Worm (Caenorhabditis elegans) whole organism, L3 larva: ENCODE data around the gene ztf-14.

Experiments
- ZK546.5 ChIP-seq: sonication (generic microtip); optimal IDR thresholded peaks from 2 replicates; lab custom pipeline; 2017; ENCODE audit warnings: missing biosample characterization, missing genetic modification characterization
- aly-2 ChIP-seq: fragments of 150-350 bp; optimal IDR thresholded peaks from 2 replicates; lab custom pipeline; 2014; ENCODE audit warnings: missing biosample characterization, missing genetic modification characterization
- ceh-28 ChIP-seq: fragments of 150-350 bp; optimal IDR thresholded peaks from 2 replicates; lab custom pipeline; 2014; ENCODE audit warnings: missing biosample characterization, missing genetic modification reagents, missing genetic modification characterization
- ceh-82 ChIP-seq: fragments of 150-350 bp; optimal IDR thresholded peaks from 2 replicates; lab custom pipeline; 2014; ENCODE audit warnings: missing biosample characterization, missing genetic modification characterization
- ceh-9 ChIP-seq: sonication (generic microtip); optimal IDR thresholded peaks from 2 replicates; lab custom pipeline; 2018; ENCODE audit warnings: missing biosample characterization, missing genetic modification characterization
- egl-5 ChIP-seq: fragments of 150-350 bp; optimal IDR thresholded peaks from 2 replicates; lab custom pipeline; 2017; ENCODE audit warnings: missing biosample characterization, missing genetic modification reagents, missing genetic modification characterization, inconsistent platforms
- elt-1 ChIP-seq: fragments of 150-350 bp; optimal IDR thresholded peaks from 2 replicates; lab custom pipeline; 2014; ENCODE audit warnings: missing biosample characterization, missing genetic modification characterization
- elt-2 ChIP-seq: sonication (generic microtip); optimal IDR thresholded peaks from 2 replicates; lab custom pipeline; 2016; ENCODE audit warnings: missing genetic modification reagents, mild to moderate bottlenecking, missing genetic modification characterization, missing compliant biosample characterization
- eor-1 ChIP-seq, 2 experiments: fragments of 150-350 bp; optimal IDR thresholded peaks; 2 replicates each; lab custom pipeline; 2014 to 2018; ENCODE audit warnings: missing biosample characterization in 2 of 2, missing genetic modification characterization in 2 of 2
- fkh-2 ChIP-seq: fragments of 150-350 bp; optimal IDR thresholded peaks from 2 replicates; lab custom pipeline; 2014; ENCODE audit warnings: missing biosample characterization, missing genetic modification reagents, missing genetic modification characterization
- fos-1 ChIP-seq: fragments of 150-350 bp; optimal IDR thresholded peaks from 2 replicates; lab custom pipeline; 2014; ENCODE audit warnings: missing biosample characterization, missing genetic modification characterization
- jun-1 ChIP-seq: fragments of 150-350 bp; optimal IDR thresholded peaks from 2 replicates; lab custom pipeline; 2014; ENCODE audit warnings: missing biosample characterization, missing genetic modification reagents, missing genetic modification characterization
- lin-39 ChIP-seq: fragments of 150-350 bp; optimal IDR thresholded peaks from 2 replicates; lab custom pipeline; 2018; ENCODE audit warnings: missing biosample characterization, missing genetic modification reagents, missing genetic modification characterization
- lsy-12 ChIP-seq: sonication (generic microtip); optimal IDR thresholded peaks from 2 replicates; lab custom pipeline; 2016; ENCODE audit warnings: mild to moderate bottlenecking, missing genetic modification characterization, missing compliant biosample characterization
- mdl-1 ChIP-seq: fragments of 150-350 bp; optimal IDR thresholded peaks from 2 replicates; lab custom pipeline; 2014; ENCODE audit warnings: missing biosample characterization, missing genetic modification characterization
- mml-1 ChIP-seq: fragments of 150-350 bp; sonication (generic microtip); optimal IDR thresholded peaks from 3 replicates; lab custom pipeline; 2014; ENCODE audit warnings: missing biosample characterization, missing genetic modification characterization
- nfya-1 ChIP-seq: sonication (generic microtip); optimal IDR thresholded peaks from 2 replicates; lab custom pipeline; 2017; ENCODE audit warnings: missing genetic modification characterization, mild to moderate bottlenecking, missing compliant biosample characterization, antibody characterized with exemption, moderate library complexity; ENCODE audit not compliant: insufficient read depth
- nhr-23 ChIP-seq: fragments of 150-350 bp; optimal IDR thresholded peaks from 2 replicates; lab custom pipeline; 2014; ENCODE audit warnings: missing biosample characterization, missing genetic modification reagents, missing genetic modification characterization
- nhr-237 ChIP-seq: fragments of 150-350 bp; optimal IDR thresholded peaks from 2 replicates; lab custom pipeline; 2014; ENCODE audit warnings: missing biosample characterization, missing genetic modification characterization
- nhr-25 ChIP-seq: sonication (generic microtip); optimal IDR thresholded peaks from 2 replicates; lab custom pipeline; 2017; ENCODE audit warnings: missing biosample characterization, missing genetic modification characterization
- nhr-28 ChIP-seq: fragments of 150-350 bp; optimal IDR thresholded peaks from 2 replicates; lab custom pipeline; 2014; ENCODE audit warnings: missing biosample characterization, missing genetic modification characterization
- nhr-43 ChIP-seq: sonication (generic microtip); optimal IDR thresholded peaks from 2 replicates; lab custom pipeline; 2016; ENCODE audit warnings: mild to moderate bottlenecking, missing genetic modification characterization, missing compliant biosample characterization; ENCODE audit not compliant: poor library complexity, severe bottlenecking
- nhr-67 ChIP-seq: fragments of 150-350 bp; optimal IDR thresholded peaks from 2 replicates; lab custom pipeline; 2014; ENCODE audit warnings: missing biosample characterization, missing genetic modification characterization
- nhr-76 ChIP-seq: fragments of 150-350 bp; sonication (generic microtip); optimal IDR thresholded peaks from 5 replicates; lab custom pipeline; 2014; ENCODE audit warnings: missing biosample characterization, missing genetic modification characterization
- nhr-77 ChIP-seq: fragments of 150-350 bp; optimal IDR thresholded peaks from 2 replicates; lab custom pipeline; 2014; ENCODE audit warnings: missing biosample characterization, missing genetic modification characterization
- pha-4 ChIP-seq: fragments of 150-350 bp; optimal IDR thresholded peaks from 2 replicates; lab custom pipeline; 2014; ENCODE audit warnings: missing biosample characterization, missing genetic modification reagents, missing genetic modification characterization
- pqm-1 ChIP-seq: fragments of 150-350 bp; optimal IDR thresholded peaks from 2 replicates; lab custom pipeline; 2017; ENCODE audit warnings: missing biosample characterization, missing genetic modification characterization, inconsistent platforms
- skn-1 ChIP-seq: fragments of 150-350 bp; optimal IDR thresholded peaks from 2 replicates; lab custom pipeline; 2014; ENCODE audit warnings: missing biosample characterization, missing genetic modification characterization
- snpc-4 ChIP-seq: fragments of 150-350 bp; optimal IDR thresholded peaks from 2 replicates; lab custom pipeline; 2014; ENCODE audit warnings: missing biosample characterization, missing genetic modification characterization
- tbx-2 ChIP-seq: sonication (generic microtip); optimal IDR thresholded peaks from 2 replicates; lab custom pipeline; 2016; ENCODE audit warnings: mild to moderate bottlenecking, missing genetic modification characterization, missing compliant biosample characterization
- unc-62 ChIP-seq: fragments of 150-350 bp; sonication (generic microtip); optimal IDR thresholded peaks from 4 replicates; lab custom pipeline; 2014; ENCODE audit warnings: missing biosample characterization, missing genetic modification reagents, missing genetic modification characterization
- zag-1 ChIP-seq: fragments of 150-350 bp; optimal IDR thresholded peaks from 2 replicates; lab custom pipeline; 2014; ENCODE audit warnings: missing biosample characterization, missing genetic modification characterization
- ztf-4 ChIP-seq: fragments of 150-350 bp; optimal IDR thresholded peaks from 2 replicates; lab custom pipeline; 2014; ENCODE audit warnings: missing biosample characterization, missing genetic modification characterization

The ztf-14 gene

ce11 chrX:14503282-14503681 lies 7.4 kb downstream of the ztf-14 start:
- no peak for TF ChIP-seq nhr-67
- TF ChIP-seq lin-39 (tag; lab: Kevin White, UChicago): peak; percentile 23
- no peak for TF ChIP-seq egl-5 (tag; lab: Kevin White, UChicago)
- TF ChIP-seq nhr-25 (tag; lab: Kevin White, UChicago): peak; percentile 74
- TF ChIP-seq zag-1 (tag; lab: Kevin White, UChicago): no peak
- no peak for TF ChIP-seq ceh-9 (tag; lab: Kevin White, UChicago)
- peak; percentile 69 for TF ChIP-seq nhr-23 (tag; lab: Kevin White, UChicago)
- peak; percentile 42 for TF ChIP-seq elt-1 (tag; lab: Kevin White, UChicago)
- TF ChIP-seq fkh-2 (tag; lab: Kevin White, UChicago): no peak
- TF ChIP-seq tbx-2: no peak
- peak; percentile 17 for TF ChIP-seq nhr-43 (tag; lab: Kevin White, UChicago)

ce11 chrX:14503800-14504550 lies 8.1 kb downstream of the ztf-14 start, which contains the start of gene M163.1:
Gene M163.1, minus strand, starts transcription at chrX:14503824.
- TF ChIP-seq ceh-9 (tag; lab: Kevin White, UChicago): no peak
- TF ChIP-seq mdl-1: peak; percentile 21
- TF ChIP-seq aly-2: no peak
- TF ChIP-seq fos-1: no peak
- no peak for TF ChIP-seq eor-1 (tag; optimal IDR thresholded peaks at IDR 0.05; lab: Kevin White, UChicago)
- peak; percentile 13 for TF ChIP-seq pqm-1 (tag; lab: Kevin White, UChicago)
- no peak for TF ChIP-seq ztf-4 (tag; lab: Kevin White, UChicago)
- TF ChIP-seq nhr-43 (tag; lab: Kevin White, UChicago): no peak
- peak; percentile 0 for TF ChIP-seq nfya-1 (tag; lab: Kevin White, UChicago)
- no peak for TF ChIP-seq mml-1 (tag; lab: Kevin White, UChicago)
- TF ChIP-seq fkh-2 (tag; lab: Kevin White, UChicago): no peak
- TF ChIP-seq lin-39 (tag; lab: Kevin White, UChicago): peak; percentile 16
- no peak for TF ChIP-seq nhr-76 (tag; lab: Kevin White, UChicago)
- no peak for TF ChIP-seq ceh-28 (tag; lab: Kevin White, UChicago)
- TF ChIP-seq nhr-237 (tag; lab: Kevin White, UChicago): no peak
- TF ChIP-seq pha-4 (tag; lab: Kevin White, UChicago): no peak
- peak; percentile 45 for TF ChIP-seq elt-2
- TF ChIP-seq zag-1 (tag; lab: Kevin White, UChicago): no peak
- TF ChIP-seq nhr-28 (tag; lab: Kevin White, UChicago): no peak
- no peak for TF ChIP-seq unc-62 (GFP tag; lab: Kevin White, UChicago)
- TF ChIP-seq nhr-77: no peak
- no peak for TF ChIP-seq ZK546.5 (tag; lab: Kevin White, UChicago)
- peak; percentile 55 for TF ChIP-seq nhr-25 (tag; lab: Kevin White, UChicago)
- TF ChIP-seq ceh-82 (tag; lab: Kevin White, UChicago): no peak
- TF ChIP-seq jun-1 (tag; lab: Kevin White, UChicago): no peak

ce11 chrX:14504551-14504902 lies 8.6 kb downstream of the ztf-14 start:
- TF ChIP-seq lsy-12 (tag; lab: Kevin White, UChicago): no peak
- peak; percentile 40 for TF ChIP-seq pqm-1 (tag; lab: Kevin White, UChicago)
- no peak for TF ChIP-seq ceh-82 (tag; lab: Kevin White, UChicago)
- no peak for TF ChIP-seq skn-1 (tag; lab: Kevin White, UChicago)
- TF ChIP-seq jun-1 (tag; lab: Kevin White, UChicago): peak; percentile 34
- no peak for TF ChIP-seq snpc-4 (tag; lab: Kevin White, UChicago)
- no peak for TF ChIP-seq aly-2
- peak; percentile 87 for TF ChIP-seq elt-2
- no peak for TF ChIP-seq elt-1 (tag; lab: Kevin White, UChicago)
- TF ChIP-seq fkh-2 (tag; lab: Kevin White, UChicago): no peak
- no peak for TF ChIP-seq ceh-9 (tag; lab: Kevin White, UChicago)
